Worm (Caenorhabditis elegans) whole organism, early embryonic: ENCODE measurements around the gene F35D2.6.

Source experiments
- B0310.2 ChIP-seq: sonication (generic microtip); optimal IDR thresholded peaks from 2 replicates; lab custom pipeline; 2016; ENCODE audit warnings: mild to moderate bottlenecking, missing genetic modification characterization, missing compliant biosample characterization
- F13C5.2 ChIP-seq: sonication (generic microtip); optimal IDR thresholded peaks from 2 replicates; lab custom pipeline; 2017; ENCODE audit warnings: mild to moderate bottlenecking, missing genetic modification characterization, inconsistent platforms, missing compliant biosample characterization
- aly-1 ChIP-seq: sonication (generic microtip); optimal IDR thresholded peaks from 2 replicates; lab custom pipeline; 2016; ENCODE audit warnings: missing genetic modification characterization, missing compliant biosample characterization
- ama-1 ChIP-seq: fragments of 150-350 bp; optimal IDR thresholded peaks from 2 replicates; lab custom pipeline; 2014
- ceh-13 ChIP-seq: fragments of 200-800 bp; sonication (Bioruptor generic); optimal IDR thresholded peaks from 2 replicates; lab custom pipeline; 2018; ENCODE audit warnings: mild to moderate bottlenecking, missing genetic modification characterization, missing compliant biosample characterization
- ceh-36 ChIP-seq: sonication (generic microtip); optimal IDR thresholded peaks from 2 replicates; lab custom pipeline; 2016; ENCODE audit warnings: missing genetic modification characterization, inconsistent platforms, missing compliant biosample characterization
- ets-7 ChIP-seq: sonication (generic microtip); optimal IDR thresholded peaks from 2 replicates; lab custom pipeline; 2016; ENCODE audit warnings: missing genotype, missing genetic modification characterization, missing compliant biosample characterization
- flt-1 ChIP-seq: fragments of 200-800 bp; sonication (Bioruptor generic); IDR thresholded peaks from 2 replicates; pipeline ENCODE4 v1.3.6; 2022; ENCODE audit warnings: missing genetic modification characterization, missing compliant biosample characterization
- hmbx-1 ChIP-seq: sonication (generic microtip); optimal IDR thresholded peaks from 2 replicates; lab custom pipeline; 2016; ENCODE audit warnings: mild to moderate bottlenecking, missing genetic modification characterization, missing compliant biosample characterization
- hmg-4 ChIP-seq: fragments of 200-800 bp; sonication (Bioruptor generic); optimal IDR thresholded peaks from 2 replicates; lab custom pipeline; 2018; ENCODE audit warnings: mild to moderate bottlenecking, missing genetic modification characterization, missing compliant biosample characterization
- hnd-1 ChIP-seq: sonication (generic microtip); optimal IDR thresholded peaks from 2 replicates; lab custom pipeline; 2016; ENCODE audit warnings: missing genetic modification characterization, missing compliant biosample characterization
- pes-1 ChIP-seq: fragments of 200-800 bp; sonication (Bioruptor generic); IDR thresholded peaks from 2 replicates; pipeline ENCODE4 v1.3.6; 2022; ENCODE audit warnings: missing genetic modification reagents, missing genetic modification characterization, missing compliant biosample characterization
- scrt-1 ChIP-seq: fragments of 200-800 bp; sonication (Bioruptor generic); IDR thresholded peaks from 2 replicates; pipeline ENCODE4 v1.3.6; 2022; ENCODE audit warnings: missing genetic modification characterization, missing compliant biosample characterization
- sea-1 ChIP-seq: fragments of 200-800 bp; sonication (Bioruptor generic); conservative IDR thresholded peaks from 2 replicates; pipeline ENCODE4 v1.3.6; 2022; ENCODE audit warnings: missing genetic modification characterization, missing compliant biosample characterization
- tbx-11 ChIP-seq: fragments of 200-800 bp; sonication (Bioruptor generic); IDR thresholded peaks from 2 replicates; pipeline ENCODE4 v1.3.6; 2022; ENCODE audit warnings: missing genetic modification characterization, missing compliant biosample characterization
- tbx-37 ChIP-seq: fragments of 200-800 bp; sonication (Bioruptor generic); conservative IDR thresholded peaks from 2 replicates; pipeline ENCODE4 v1.3.6; 2022; ENCODE audit warnings: missing genetic modification reagents, missing genetic modification characterization, missing compliant biosample characterization
- tra-4 ChIP-seq: sonication (generic microtip); optimal IDR thresholded peaks from 2 replicates; lab custom pipeline; 2017; ENCODE audit warnings: missing genetic modification characterization, missing compliant biosample characterization

The F35D2.6 gene

ce11 chrII:7561494-7561893, 16.0 kb upstream of the F35D2.6 start, which contains the start of the genes ZK1290.11 and ZK1290.1:
TSS of gene ZK1290.11 (minus strand) at chrII:7561594.
TSS of gene ZK1290.1 (plus strand) at chrII:7561764.
- TF ChIP-seq hmbx-1 (tag; lab: Kevin White, UChicago), result no peak
- TF ChIP-seq F13C5.2, result no peak
- TF ChIP-seq ceh-13 (GFP tag; lab: Kevin White, UChicago), result no peak
- no peak for TF ChIP-seq pes-1 (GFP tag; lab: Robert Waterston, UW)
- no peak for TF ChIP-seq scrt-1 (GFP tag; lab: Robert Waterston, UW)
- no peak for TF ChIP-seq flt-1
- TF ChIP-seq B0310.2 (tag; lab: Kevin White, UChicago), result no peak
- TF ChIP-seq aly-1, result no peak
- no peak for TF ChIP-seq sea-1 (GFP tag; lab: Robert Waterston, UW)
- no peak for TF ChIP-seq tra-4 (tag; lab: Kevin White, UChicago)
- no peak for TF ChIP-seq hmg-4 (GFP tag; lab: Kevin White, UChicago)
- TF ChIP-seq ama-1, result no peak
- TF ChIP-seq ceh-36 (tag; lab: Kevin White, UChicago), result no peak
- TF ChIP-seq tbx-11 (GFP tag; lab: Robert Waterston, UW), result no peak

DNA sequence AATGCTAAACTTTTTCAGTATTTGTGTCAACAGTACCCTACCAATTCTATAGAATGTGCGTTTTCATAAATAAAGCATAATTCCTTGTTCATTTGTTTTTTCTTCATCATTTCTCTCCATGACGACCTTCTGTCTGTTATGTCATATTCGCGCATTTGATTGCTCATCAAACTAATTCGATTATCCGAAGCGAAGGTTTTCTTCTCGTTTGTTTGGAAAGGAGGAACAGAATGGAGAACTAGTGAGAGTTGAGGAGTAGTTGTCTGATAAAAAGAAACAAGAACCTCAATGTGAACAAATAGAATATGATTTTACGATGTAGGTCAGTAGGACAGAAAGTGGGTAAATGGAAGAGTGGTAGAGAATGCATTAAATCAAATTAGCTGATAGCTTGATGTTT, 14.9 kb upstream of the F35D2.6 start:
- TF ChIP-seq tra-4 (tag; lab: Kevin White, UChicago) (no peak), scrt-1 (GFP tag; lab: Robert Waterston, UW) (no peak), tbx-11 (GFP tag; lab: Robert Waterston, UW) (no peak), ets-7 (tag; lab: Kevin White, UChicago) (no peak), flt-1 (no peak), sea-1 (GFP tag; lab: Robert Waterston, UW) (no peak), B0310.2 (tag; lab: Kevin White, UChicago) (no peak), hmg-4 (GFP tag; lab: Kevin White, UChicago) (no peak), pes-1 (GFP tag; lab: Robert Waterston, UW) (no peak), hmbx-1 (tag; lab: Kevin White, UChicago) (no peak)

- TF ChIP-seq ama-1 (no peak), ets-7 (tag; lab: Kevin White, UChicago) (no peak), aly-1 (no peak), B0310.2 (tag; lab: Kevin White, UChicago) (no peak), ceh-13 (GFP tag; lab: Kevin White, UChicago) (no peak), pes-1 (GFP tag; lab: Robert Waterston, UW) (no peak), tbx-37 (GFP tag; lab: Robert Waterston, UW) (no peak), ceh-36 (tag; lab: Kevin White, UChicago) (no peak), hnd-1 (no peak), scrt-1 (GFP tag; lab: Robert Waterston, UW) (no peak), tbx-11 (GFP tag; lab: Robert Waterston, UW) (no peak), hmbx-1 (tag; lab: Kevin White, UChicago) (no peak), sea-1 (GFP tag; lab: Robert Waterston, UW) (no peak)
Observed at ce11 chrII:7570305-7570704, 7.2 kb upstream of the F35D2.6 start, which contains the start of gene F35D2.3. TSS of gene F35D2.3 (plus strand) at chrII:7570605.

DNA sequence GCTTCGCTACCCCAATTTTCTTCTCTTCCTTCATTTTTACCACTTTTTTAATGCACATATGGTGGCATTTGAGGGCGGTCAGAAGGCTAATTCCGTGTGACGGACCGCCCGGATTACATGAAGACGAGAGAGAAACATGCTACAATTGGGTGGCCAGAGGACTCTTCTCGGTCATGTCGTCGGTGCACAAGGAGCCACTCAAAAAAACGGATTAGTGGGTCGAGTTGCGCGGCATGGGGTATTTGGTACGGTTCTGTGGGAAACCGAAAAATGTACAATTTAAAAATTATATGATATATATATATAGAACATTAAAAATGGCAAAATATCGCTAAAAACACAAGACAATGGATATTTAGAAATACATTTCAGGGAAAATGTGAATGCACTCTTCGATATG, 6.7 kb upstream of the F35D2.6 start:
- TF ChIP-seq ceh-13 (GFP tag; lab: Kevin White, UChicago) (no peak), pes-1 (GFP tag; lab: Robert Waterston, UW) (no peak), B0310.2 (tag; lab: Kevin White, UChicago) (no peak), ceh-36 (tag; lab: Kevin White, UChicago) (peak; percentile 62)

DNA sequence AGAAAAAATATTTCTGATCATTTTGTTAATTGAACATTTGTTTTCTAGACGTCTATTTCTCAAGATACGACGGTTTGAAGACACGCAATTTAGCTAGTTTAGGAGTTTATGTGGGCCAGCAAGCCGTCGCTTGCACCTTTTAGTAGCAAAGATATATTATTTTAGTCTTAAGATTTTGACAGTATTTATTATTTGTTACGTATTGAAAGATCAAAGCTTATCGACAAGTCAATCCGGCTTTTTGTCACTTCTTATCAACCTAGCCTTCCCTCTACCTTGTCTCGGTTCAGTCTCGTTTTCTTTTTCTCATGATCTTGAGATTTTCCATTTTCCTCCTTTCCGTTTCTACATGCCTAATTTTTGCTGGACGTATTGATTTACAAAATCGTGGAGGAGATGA, 3.4 kb upstream of the F35D2.6 start, which contains the start of gene F35D2.2:
Gene F35D2.2 (plus strand): TSS at position 301 of the 400 bp plus-strand sequence.
- no peak for TF ChIP-seq tra-4 (tag; lab: Kevin White, UChicago)
- no peak for TF ChIP-seq pes-1 (GFP tag; lab: Robert Waterston, UW)
- TF ChIP-seq tbx-37 (GFP tag; lab: Robert Waterston, UW), result no peak
- TF ChIP-seq hmg-4 (GFP tag; lab: Kevin White, UChicago), result no peak
- TF ChIP-seq ceh-36 (tag; lab: Kevin White, UChicago), result no peak
- no peak for TF ChIP-seq ceh-13 (GFP tag; lab: Kevin White, UChicago)
- no peak for TF ChIP-seq hmbx-1 (tag; lab: Kevin White, UChicago)
- TF ChIP-seq tbx-11 (GFP tag; lab: Robert Waterston, UW), result no peak
- no peak for TF ChIP-seq ets-7 (tag; lab: Kevin White, UChicago)
- TF ChIP-seq aly-1, result no peak
- TF ChIP-seq B0310.2 (tag; lab: Kevin White, UChicago), result no peak
- TF ChIP-seq scrt-1 (GFP tag; lab: Robert Waterston, UW), result no peak
- TF ChIP-seq sea-1 (GFP tag; lab: Robert Waterston, UW), result no peak
- no peak for TF ChIP-seq flt-1
- no peak for TF ChIP-seq ama-1
- no peak for TF ChIP-seq F13C5.2
- TF ChIP-seq hnd-1, result no peak

DNA sequence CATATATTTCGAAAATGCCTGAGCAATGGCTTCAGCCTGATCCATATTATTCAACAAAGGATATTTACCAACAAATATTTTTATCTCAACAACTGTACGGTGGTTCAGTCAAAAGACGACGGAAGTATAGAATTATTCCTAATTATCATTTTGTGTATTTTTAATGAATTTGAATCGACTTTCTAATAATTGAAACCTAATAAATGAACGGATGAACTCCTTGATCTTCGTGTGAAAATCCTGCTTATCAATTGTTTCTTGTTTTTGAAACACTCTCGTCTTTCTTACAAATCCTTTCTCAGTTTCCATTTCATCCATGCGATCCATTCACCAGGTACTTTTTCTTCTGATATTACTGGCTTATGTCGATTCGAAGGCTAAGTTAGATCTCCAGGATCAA, 1.9 kb upstream of the F35D2.6 start, which contains the start of gene F35D2.1:
Gene F35D2.1 (plus strand): TSS at position 301 of the 400 bp plus-strand sequence.
- TF ChIP-seq aly-1 (no peak), tbx-11 (GFP tag; lab: Robert Waterston, UW) (no peak), flt-1 (no peak), ets-7 (tag; lab: Kevin White, UChicago) (no peak), sea-1 (GFP tag; lab: Robert Waterston, UW) (no peak), scrt-1 (GFP tag; lab: Robert Waterston, UW) (no peak), hmbx-1 (tag; lab: Kevin White, UChicago) (no peak), ama-1 (no peak), ceh-13 (GFP tag; lab: Kevin White, UChicago) (no peak), hnd-1 (no peak), ceh-36 (tag; lab: Kevin White, UChicago) (no peak), hmg-4 (GFP tag; lab: Kevin White, UChicago) (no peak), B0310.2 (tag; lab: Kevin White, UChicago) (no peak), pes-1 (GFP tag; lab: Robert Waterston, UW) (no peak)

- TF ChIP-seq B0310.2 (tag; lab: Kevin White, UChicago), result no peak
Observed at ce11 chrII:7583555-7583954, 6.0 kb downstream of the F35D2.6 start, which contains the start of gene mks-3. TSS of gene mks-3 (minus strand) at chrII:7583655.
